Fruit fly (Drosophila melanogaster) S2 (cell line): ENCODE measurements around the gene CG34135.

ENCODE experiments used
- CG8478 ChIP-seq: fragments of >200 bp; optimal IDR thresholded peaks from 2 replicates; lab custom pipeline; 2018
- CTCF ChIP-seq, 2 experiments: fragments of >200 bp; optimal IDR thresholded peaks; 2 replicates each; lab custom pipeline; 2018

DNA sequence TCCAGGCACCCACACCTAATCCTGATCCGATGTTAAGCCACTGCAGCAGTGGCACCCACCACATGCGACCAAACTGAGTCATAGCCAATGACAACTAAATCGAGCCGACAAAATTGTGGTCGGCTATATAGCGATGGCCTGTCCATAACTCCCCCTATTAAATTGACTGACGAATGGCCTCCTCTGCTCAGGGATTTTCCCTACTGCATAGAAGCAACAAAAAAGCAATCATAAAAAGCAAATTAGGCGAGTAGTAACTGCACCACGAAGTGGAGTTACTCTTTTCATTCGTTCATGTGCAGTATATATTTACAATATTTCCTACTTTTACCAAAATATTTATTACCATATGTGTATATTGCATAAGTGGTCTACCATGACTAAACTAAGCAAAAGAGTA lies 4.6 kb upstream of the CG34135 start, which contains the start of gene CG13318:
- TF ChIP-seq CG8478 (lab: Kevin White, UChicago): no peak
- TF ChIP-seq CTCF (optimal IDR thresholded peaks at IDR 0.05; lab: Kevin White, UChicago): no peak
